Worm (Caenorhabditis elegans) whole organism, L4/young adult: ENCODE results near the gene srab-26.

ENCODE experiments used
- W03F9.2 ChIP-seq: fragments of 150-350 bp; optimal IDR thresholded peaks from 2 replicates; lab custom pipeline; 2014; ENCODE audit warnings: missing biosample characterization, missing genetic modification characterization
- dao-5 ChIP-seq: sonication (generic microtip); optimal IDR thresholded peaks from 2 replicates; lab custom pipeline; 2016; ENCODE audit warnings: missing genotype, missing genetic modification characterization, moderate library complexity, missing compliant biosample characterization
- him-1 ChIP-seq: sonication (generic microtip); optimal IDR thresholded peaks from 2 replicates; lab custom pipeline; 2016; ENCODE audit warnings: missing genotype, missing genetic modification reagents, missing genetic modification characterization, missing compliant biosample characterization

srab-26 gene

DNA sequence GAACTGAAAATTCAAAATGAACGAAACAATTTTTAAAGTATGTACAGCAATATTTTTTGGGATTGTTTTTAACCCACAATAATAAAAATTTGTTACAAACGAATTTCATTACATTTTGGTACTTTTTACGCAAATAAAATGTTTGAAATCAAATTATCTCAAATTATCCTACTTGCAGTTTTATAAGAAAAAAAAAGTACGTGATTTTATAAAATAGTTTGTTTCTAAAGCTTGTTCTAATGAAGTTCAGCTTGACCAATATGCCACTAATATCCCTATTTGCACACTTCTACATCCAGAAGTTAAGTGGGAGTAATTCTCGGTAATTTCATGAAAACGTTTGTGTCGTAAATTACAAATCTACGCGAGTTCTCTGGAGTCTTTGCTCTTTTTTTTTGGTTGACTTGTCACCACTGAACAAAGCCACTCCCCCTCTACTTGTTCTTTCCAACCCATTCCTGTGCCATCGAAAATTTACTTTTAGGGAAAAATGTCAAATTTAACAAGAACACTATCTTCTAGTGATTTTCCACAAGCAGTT is 35.9 kb downstream of the srab-26 start, which contains the start of gene sru-8:
sru-8 (plus strand) TSS at position 491 of the 541 bp plus-strand sequence.
- TF ChIP-seq W03F9.2 (tag; lab: Kevin White, UChicago), result no peak
- no peak for TF ChIP-seq dao-5 (tag; lab: Kevin White, UChicago)
- TF ChIP-seq him-1, result no peak

DNA sequence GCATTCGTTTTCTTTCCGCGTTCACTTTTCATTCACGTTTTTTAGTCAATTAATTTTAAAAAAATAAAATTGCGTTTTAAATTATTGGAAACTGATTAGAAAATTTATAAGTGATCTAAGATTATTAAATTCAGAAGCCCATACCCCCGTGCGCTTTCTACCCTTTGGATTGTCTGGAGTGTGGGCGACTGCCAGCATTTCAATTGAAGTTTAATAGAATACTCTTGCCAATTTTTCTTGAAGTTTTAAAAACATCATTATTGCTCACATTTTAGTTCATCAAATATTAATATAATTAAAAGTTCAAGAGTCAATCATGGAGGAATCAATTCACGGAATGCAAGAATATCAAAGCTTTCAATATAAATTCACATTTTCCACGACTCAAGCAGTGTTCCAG is 37.9 kb downstream of the srab-26 start, which contains the start of gene sru-36:
sru-36 (plus strand) TSS at position 301 of the 400 bp plus-strand sequence.
- TF ChIP-seq dao-5 (tag; lab: Kevin White, UChicago), result no peak
- no peak for TF ChIP-seq W03F9.2 (tag; lab: Kevin White, UChicago)
- TF ChIP-seq him-1, result no peak

DNA sequence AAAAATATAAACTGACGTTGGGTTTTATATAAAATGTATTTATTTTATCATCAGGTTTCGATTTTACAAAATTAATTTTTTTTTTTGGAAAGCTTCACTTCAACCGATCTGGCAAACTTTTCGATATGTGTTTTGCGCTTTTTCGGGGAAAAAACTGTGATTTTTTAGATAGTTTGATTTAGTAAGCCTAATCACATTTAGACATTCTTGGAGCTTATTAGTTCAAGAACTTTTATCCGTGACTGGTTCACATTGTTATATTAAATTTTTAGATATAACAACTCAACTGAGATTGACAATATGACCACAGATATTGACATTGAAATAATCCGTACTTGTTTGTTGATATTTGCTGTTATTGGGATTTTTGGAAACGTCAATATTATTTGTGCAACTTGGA is 41.6 kb downstream of the srab-26 start, which contains the start of gene srsx-21:
srsx-21 (plus strand) TSS at position 301 of the 400 bp plus-strand sequence.
- TF ChIP-seq dao-5 (tag; lab: Kevin White, UChicago), result no peak
- TF ChIP-seq him-1, result no peak
- TF ChIP-seq W03F9.2 (tag; lab: Kevin White, UChicago), result no peak

DNA sequence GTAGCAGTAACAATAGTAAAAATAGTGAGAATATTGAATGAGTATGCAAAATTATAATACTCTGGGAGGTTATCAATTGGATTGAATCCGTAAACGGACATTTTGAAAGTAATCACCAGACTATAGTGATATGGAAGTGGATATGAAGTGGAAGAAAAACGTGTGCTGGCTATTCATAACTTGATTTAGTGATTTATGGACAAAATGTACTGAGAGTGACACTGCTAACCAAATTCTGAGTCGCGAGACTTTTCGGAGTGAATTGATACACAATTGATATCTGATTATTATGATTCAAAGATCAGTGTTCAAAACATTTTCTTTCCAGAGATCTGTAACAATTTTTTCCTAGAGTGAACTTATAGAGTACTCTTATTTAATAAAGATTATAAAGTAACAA is 43.4 kb downstream of the srab-26 start, which contains the start of gene sru-38:
sru-38 (minus strand) TSS at position 101 of the 400 bp plus-strand sequence.
- no peak for TF ChIP-seq dao-5 (tag; lab: Kevin White, UChicago)
- TF ChIP-seq W03F9.2 (tag; lab: Kevin White, UChicago), result no peak
- TF ChIP-seq him-1, result no peak

DNA sequence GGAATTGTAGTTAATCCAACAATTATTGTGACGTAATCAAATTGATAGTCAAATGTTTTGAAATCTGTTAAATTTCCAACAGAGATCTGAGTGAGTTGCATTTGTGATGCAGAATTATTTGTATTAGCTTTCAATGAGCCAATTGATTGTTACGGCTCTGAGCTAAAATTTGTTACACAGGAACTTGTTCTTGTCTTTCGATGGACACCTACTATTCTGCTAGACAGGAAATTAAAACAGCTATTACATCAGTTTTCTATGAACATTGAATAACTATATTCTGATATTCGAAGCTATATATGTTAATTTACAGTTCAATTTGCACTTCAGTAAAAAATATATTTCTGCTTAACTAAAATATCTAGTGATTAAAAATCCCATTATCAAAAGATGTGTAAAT is 45.4 kb downstream of the srab-26 start, which contains the start of gene sru-40:
sru-40 (minus strand) TSS at position 101 of the 400 bp plus-strand sequence.
- no peak for TF ChIP-seq him-1
- no peak for TF ChIP-seq dao-5 (tag; lab: Kevin White, UChicago)
- no peak for TF ChIP-seq W03F9.2 (tag; lab: Kevin White, UChicago)
